Fruit fly (Drosophila melanogaster) whole organism, embryonic: ENCODE data around the gene Nlg4.

Source experiments
- Adf1 ChIP-seq: fragments of 200-800 bp; sonication (Bioruptor generic); IDR thresholded peaks from 2 replicates; pipeline ENCODE4 v1.3.6; 2022; ENCODE audit warnings: missing biosample characterization, missing genetic modification characterization
- CG10366 ChIP-seq: fragments of 200-800 bp; sonication (Bioruptor generic); IDR thresholded peaks from 2 replicates; pipeline ENCODE4 v1.3.6; 2022; ENCODE audit warnings: missing biosample characterization, missing genetic modification characterization
- CG10543 ChIP-seq: fragments of 200-800 bp; sonication (Bioruptor generic); optimal IDR thresholded peaks from 3 replicates; lab custom pipeline; 2017; ENCODE audit warnings: missing biosample characterization, mild to moderate bottlenecking, missing genetic modification characterization, moderate library complexity
- CG11696 ChIP-seq: fragments of 200-800 bp; sonication (Bioruptor generic); IDR thresholded peaks from 2 replicates; pipeline ENCODE4 v1.3.6; 2022; ENCODE audit warnings: missing biosample characterization, missing genetic modification characterization
- CG14441 ChIP-seq: fragments of 200-800 bp; sonication (Bioruptor generic); IDR thresholded peaks from 2 replicates; pipeline ENCODE4 v1.3.6; 2022; ENCODE audit warnings: missing biosample characterization, missing genetic modification characterization
- CG14860 ChIP-seq: fragments of 200-800 bp; sonication (Bioruptor generic); IDR thresholded peaks from 3 replicates; pipeline ENCODE4 v1.3.6; 2022; ENCODE audit warnings: missing biosample characterization, missing genetic modification characterization; ENCODE audit not compliant: partially characterized antibody
- CG15479 ChIP-seq: fragments of 200-800 bp; sonication (Bioruptor generic); optimal IDR thresholded peaks from 3 replicates; lab custom pipeline; 2019; ENCODE audit warnings: missing biosample characterization, mild to moderate bottlenecking, missing genetic modification characterization, moderate library complexity
- CG15514 ChIP-seq: fragments of 200-800 bp; sonication (Bioruptor generic); optimal IDR thresholded peaks from 3 replicates; lab custom pipeline; 2017; ENCODE audit warnings: missing biosample characterization, missing genetic modification characterization, mild to moderate bottlenecking, moderate library complexity, missing genetic modification reagents
- CG2116 ChIP-seq: fragments of 200-800 bp; sonication (Bioruptor generic); optimal IDR thresholded peaks from 3 replicates; lab custom pipeline; 2018; ENCODE audit warnings: missing biosample characterization, mild to moderate bottlenecking, missing genetic modification characterization
- CG2120 ChIP-seq: fragments of 200-800 bp; sonication (Bioruptor generic); optimal IDR thresholded peaks from 3 replicates; lab custom pipeline; 2016; ENCODE audit warnings: missing biosample characterization, missing genetic modification characterization
- CG2199 ChIP-seq: fragments of 200-800 bp; sonication (Bioruptor generic); IDR thresholded peaks from 3 replicates; pipeline ENCODE4 v1.3.6; 2022; ENCODE audit warnings: missing biosample characterization, missing genetic modification characterization
- CG2678 ChIP-seq: fragments of 200-800 bp; sonication (Bioruptor generic); optimal IDR thresholded peaks from 3 replicates; lab custom pipeline; 2019; ENCODE audit warnings: missing biosample characterization, mild to moderate bottlenecking, missing genetic modification characterization, moderate library complexity
- CG30431 ChIP-seq: fragments of 200-800 bp; sonication (Bioruptor generic); optimal IDR thresholded peaks from 2 replicates; lab custom pipeline; 2017; ENCODE audit warnings: missing biosample characterization, missing genetic modification characterization
- CG31365 ChIP-seq: fragments of 200-800 bp; sonication (Bioruptor generic); optimal IDR thresholded peaks from 2 replicates; lab custom pipeline; 2018; ENCODE audit warnings: missing biosample characterization, mild to moderate bottlenecking, missing genetic modification characterization
- CG32772 ChIP-seq: fragments of 200-800 bp; sonication (Bioruptor generic); IDR thresholded peaks from 2 replicates; pipeline ENCODE4 v1.3.6; 2022; ENCODE audit warnings: missing biosample characterization, missing genetic modification characterization
- CG5953 ChIP-seq: fragments of 200-800 bp; sonication (Bioruptor generic); IDR thresholded peaks from 2 replicates; pipeline ENCODE4 v1.3.6; 2022; ENCODE audit warnings: missing biosample characterization, missing genetic modification characterization
- CG6254 ChIP-seq: fragments of 200-800 bp; sonication (Bioruptor generic); optimal IDR thresholded peaks from 3 replicates; lab custom pipeline; 2017; ENCODE audit warnings: mild to moderate bottlenecking, missing biosample characterization, missing genetic modification reagents, missing genetic modification characterization
- CG6791 ChIP-seq: fragments of 200-800 bp; sonication (Bioruptor generic); IDR thresholded peaks from 3 replicates; pipeline ENCODE4 v1.3.6; 2022; ENCODE audit warnings: missing biosample characterization, missing genetic modification characterization; ENCODE audit not compliant: partially characterized antibody
- CG7556 ChIP-seq: fragments of 200-800 bp; sonication (Bioruptor generic); optimal IDR thresholded peaks from 2 replicates; lab custom pipeline; 2017; ENCODE audit warnings: missing biosample characterization, mild to moderate bottlenecking, missing genetic modification characterization
- CG8765 ChIP-seq: fragments of 200-800 bp; sonication (Bioruptor generic); IDR thresholded peaks from 2 replicates; pipeline ENCODE4 v1.3.6; 2022; ENCODE audit warnings: missing biosample characterization, missing genetic modification characterization
- CG8924 ChIP-seq: fragments of 200-800 bp; optimal IDR thresholded peaks from 3 replicates; lab custom pipeline; 2019; ENCODE audit warnings: missing biosample characterization, mild to moderate bottlenecking, missing genetic modification characterization, moderate library complexity
- CG9876 ChIP-seq: fragments of 200-800 bp; sonication (Bioruptor generic); optimal IDR thresholded peaks from 2 replicates; lab custom pipeline; 2016; ENCODE audit warnings: missing biosample characterization, missing genetic modification characterization
- Chrac-16 ChIP-seq: fragments of 200-800 bp; sonication (Bioruptor generic); optimal IDR thresholded peaks from 3 replicates; lab custom pipeline; 2016; ENCODE audit warnings: missing biosample characterization, missing genetic modification characterization
- D ChIP-seq, 2 experiments: fragments of 200-800 bp in 1 of 2; fragments of >200 bp in 1 of 2; sonication (Bioruptor generic) in 1 of 2; optimal IDR thresholded peaks; 2 replicates in 1 of 2; 3 replicates in 1 of 2; lab custom pipeline; 2017; ENCODE audit warnings: mild to moderate bottlenecking in 1 of 2, missing biosample characterization in 1 of 2, missing genetic modification characterization in 1 of 2, missing genetic modification reagents in 1 of 2
- Dll ChIP-seq: fragments of 200-800 bp; sonication (Bioruptor generic); IDR thresholded peaks from 4 replicates; pipeline ENCODE4 v1.3.6; 2022; ENCODE audit warnings: missing biosample characterization, missing genetic modification characterization; ENCODE audit not compliant: partially characterized antibody
- HLHmδ ChIP-seq: fragments of 200-800 bp; sonication (Bioruptor generic); optimal IDR thresholded peaks from 2 replicates; lab custom pipeline; 2018; ENCODE audit warnings: missing biosample characterization, mild to moderate bottlenecking, missing genetic modification characterization, moderate library complexity
- Hsf ChIP-seq: fragments of 200-800 bp; sonication (Bioruptor generic); optimal IDR thresholded peaks from 3 replicates; lab custom pipeline; 2016; ENCODE audit warnings: missing biosample characterization, missing genetic modification characterization
- Pdp1 ChIP-seq, 2 experiments: fragments of 200-800 bp; sonication (Bioruptor generic); optimal IDR thresholded peaks; 3 replicates each; lab custom pipeline; 2016; ENCODE audit warnings: missing biosample characterization in 2 of 2, missing genetic modification characterization in 2 of 2, mild to moderate bottlenecking in 1 of 2, moderate library complexity in 1 of 2
- Ravus ChIP-seq: fragments of 200-800 bp; sonication (Bioruptor generic); IDR thresholded peaks from 2 replicates; pipeline ENCODE4 v1.3.6; 2022; ENCODE audit warnings: missing biosample characterization, missing genetic modification characterization
- Rx ChIP-seq: fragments of 200-800 bp; sonication (Bioruptor generic); IDR thresholded peaks from 2 replicates; pipeline ENCODE4 v1.3.6; 2022; ENCODE audit warnings: missing biosample characterization, missing genetic modification characterization
- Trl ChIP-seq, 3 experiments: fragments of >200 bp in 2 of 3; fragments of 200-800 bp in 1 of 3; sonication (Bioruptor generic) in 1 of 3; optimal IDR thresholded peaks; 2 replicates in 1 of 3; 3 replicates in 2 of 3; lab custom pipeline; 2016 to 2017; ENCODE audit warnings: missing biosample characterization in 1 of 3, missing genetic modification characterization in 1 of 3
- ash1 ChIP-seq: fragments of 200-800 bp; sonication (Bioruptor generic); optimal IDR thresholded peaks from 2 replicates; lab custom pipeline; 2018; ENCODE audit warnings: missing biosample characterization, mild to moderate bottlenecking, missing genetic modification characterization
- bcd ChIP-seq: fragments of 200-800 bp; sonication (Bioruptor generic); optimal IDR thresholded peaks from 2 replicates; lab custom pipeline; 2017; ENCODE audit warnings: missing biosample characterization, mild to moderate bottlenecking, missing genetic modification characterization
- bigmax ChIP-seq: fragments of 200-800 bp; sonication (Bioruptor generic); optimal IDR thresholded peaks from 2 replicates; lab custom pipeline; 2018; ENCODE audit warnings: missing biosample characterization, mild to moderate bottlenecking, missing genetic modification characterization
- cg ChIP-seq: fragments of 200-800 bp; sonication (Bioruptor generic); optimal IDR thresholded peaks from 3 replicates; lab custom pipeline; 2019; ENCODE audit warnings: missing biosample characterization, mild to moderate bottlenecking, missing genetic modification characterization, moderate library complexity
- chif ChIP-seq, 2 experiments: fragments of 200-800 bp; sonication (Bioruptor generic); optimal IDR thresholded peaks; 3 replicates each; lab custom pipeline; 2016; ENCODE audit warnings: missing biosample characterization in 2 of 2, missing genetic modification characterization in 2 of 2
- chinmo ChIP-seq: fragments of 200-800 bp; sonication (Bioruptor generic); IDR thresholded peaks from 4 replicates; pipeline ENCODE4 v1.3.6; 2022; ENCODE audit warnings: missing biosample characterization, missing genetic modification characterization; ENCODE audit not compliant: partially characterized antibody
- ci ChIP-seq: fragments of 200-800 bp; sonication (Bioruptor generic); IDR thresholded peaks from 3 replicates; pipeline ENCODE4 v1.3.6; 2022; ENCODE audit warnings: missing biosample characterization, missing genetic modification characterization
- croc ChIP-seq: fragments of 200-800 bp; sonication (Bioruptor generic); conservative IDR thresholded peaks from 3 replicates; pipeline ENCODE4 v1.3.6; 2022; ENCODE audit warnings: missing biosample characterization, missing genetic modification characterization
- her ChIP-seq: fragments of 200-800 bp; sonication (Bioruptor generic); optimal IDR thresholded peaks from 2 replicates; lab custom pipeline; 2016; ENCODE audit warnings: missing biosample characterization, missing genetic modification characterization
- nom ChIP-seq: fragments of 200-800 bp; sonication (Bioruptor generic); optimal IDR thresholded peaks from 2 replicates; lab custom pipeline; 2017; ENCODE audit warnings: missing biosample characterization, missing genetic modification characterization, mild to moderate bottlenecking, moderate library complexity, missing genetic modification reagents
- phol ChIP-seq: fragments of 200-800 bp; sonication (Bioruptor generic); optimal IDR thresholded peaks from 3 replicates; lab custom pipeline; 2018; ENCODE audit warnings: missing biosample characterization, mild to moderate bottlenecking, missing genetic modification characterization, moderate library complexity
- pros ChIP-seq: fragments of 200-800 bp; sonication (Bioruptor generic); optimal IDR thresholded peaks from 3 replicates; lab custom pipeline; 2019; ENCODE audit warnings: missing biosample characterization, mild to moderate bottlenecking, missing genetic modification characterization, moderate library complexity
- sna ChIP-seq: fragments of 200-800 bp; sonication (Bioruptor generic); IDR thresholded peaks from 2 replicates; pipeline ENCODE4 v1.3.6; 2022; ENCODE audit warnings: missing biosample characterization, missing genetic modification characterization; ENCODE audit not compliant: partially characterized antibody
- sqz ChIP-seq: fragments of 200-800 bp; sonication (Bioruptor generic); optimal IDR thresholded peaks from 3 replicates; lab custom pipeline; 2018; ENCODE audit warnings: missing biosample characterization, mild to moderate bottlenecking, missing genetic modification characterization
- twi ChIP-seq: fragments of 200-800 bp; optimal IDR thresholded peaks from 2 replicates; lab custom pipeline; 2019; ENCODE audit warnings: missing biosample characterization, mild to moderate bottlenecking, missing genetic modification characterization, moderate library complexity
- wor ChIP-seq: fragments of 200-800 bp; sonication (Bioruptor generic); IDR thresholded peaks from 2 replicates; pipeline ENCODE4 v1.3.6; 2022; ENCODE audit warnings: missing biosample characterization, missing genetic modification characterization
- zfh1 ChIP-seq: fragments of 200-800 bp; sonication (Bioruptor generic); IDR thresholded peaks from 3 replicates; pipeline ENCODE4 v1.3.6; 2022; ENCODE audit warnings: missing biosample characterization, missing genetic modification characterization

Nlg4 gene

dm6 chr3R:20292880-20293491 is 88.4 kb downstream of the Nlg4 start:
- no peak for TF ChIP-seq CG32772
- peak; percentile 57; the same call in 1 of the 2 replicates for TF ChIP-seq Adf1 (GFP tag; lab: Robert Waterston, UW)
- TF ChIP-seq CG11696 (GFP tag; lab: Robert Waterston, UW), result no peak
- TF ChIP-seq CG15479 (GFP tag; lab: Kevin White, UChicago), result peak; percentile 94
- TF ChIP-seq phol (tag; lab: Kevin White, UChicago), result peak; percentile 52
- 0 out of 2 replicates have a peak, but pooled peaks have one; percentile 2 for TF ChIP-seq CG8765 (GFP tag; lab: Robert Waterston, UW)
- no peak for TF ChIP-seq Hsf (GFP tag; lab: Kevin White, UChicago)
- peak; percentile 38; the same call in 1 of the 3 replicates for TF ChIP-seq CG2199
- TF ChIP-seq bigmax (GFP tag; lab: Kevin White, UChicago), result no peak
- no peak for TF ChIP-seq ash1 (GFP tag; lab: Kevin White, UChicago)
- TF ChIP-seq CG10543 (GFP tag; lab: Kevin White, UChicago), result no peak
- TF ChIP-seq Trl (optimal IDR thresholded peaks at IDR 0.05; lab: Kevin White, UChicago), result peak; percentile 52 to 88
- no peak for TF ChIP-seq Trl (GFP tag; optimal IDR thresholded peaks at IDR 0.05; lab: Kevin White, UChicago)
- TF ChIP-seq chinmo (GFP tag; lab: Robert Waterston, UW), result 0 out of 4 replicates have a peak, but pooled peaks have one; percentile 71
- peak; percentile 81 for TF ChIP-seq pros (GFP tag; lab: Kevin White, UChicago)
- no peak for TF ChIP-seq wor (GFP tag; lab: Robert Waterston, UW)
- no peak for TF ChIP-seq CG8924
- no peak for TF ChIP-seq zfh1
- no peak for TF ChIP-seq CG2116 (GFP tag; lab: Kevin White, UChicago)
- peak in 1 of 2 experiments; percentile 40 for TF ChIP-seq Pdp1 (GFP tag; optimal IDR thresholded peaks at IDR 0.05; lab: Kevin White, UChicago)
- no peak for TF ChIP-seq CG2120 (GFP tag; lab: Kevin White, UChicago)
- no peak for TF ChIP-seq Chrac-16
- TF ChIP-seq ci (GFP tag; lab: Robert Waterston, UW), result 0 out of 3 replicates have a peak, but pooled peaks have one; percentile 0
- TF ChIP-seq croc (GFP tag; lab: Robert Waterston, UW), result 0 out of 3 replicates have a peak, but pooled peaks have one; percentile 2
- no peak for TF ChIP-seq CG6791 (GFP tag; lab: Robert Waterston, UW)
- no peak for TF ChIP-seq CG14441 (GFP tag; lab: Robert Waterston, UW)
- no peak for TF ChIP-seq CG9876
- TF ChIP-seq nom (GFP tag; lab: Kevin White, UChicago), result peak; percentile 66
- TF ChIP-seq twi, result no peak
- TF ChIP-seq Dll (GFP tag; lab: Robert Waterston, UW), result peak; percentile 26; the same call in 1 of the 4 replicates
- TF ChIP-seq HLHmδ (GFP tag; lab: Kevin White, UChicago), result peak; percentile 38
- no peak for TF ChIP-seq sna
- 0 out of 3 replicates have a peak, but pooled peaks have one; percentile 9 for TF ChIP-seq CG14860 (GFP tag; lab: Robert Waterston, UW)
- no peak for TF ChIP-seq CG5953
- TF ChIP-seq bcd (GFP tag; lab: Kevin White, UChicago), result no peak
- TF ChIP-seq CG31365 (tag; lab: Kevin White, UChicago), result no peak
- peak; percentile 76 for TF ChIP-seq cg
- TF ChIP-seq CG2678 (tag; lab: Kevin White, UChicago), result no peak
- no peak for TF ChIP-seq CG10366 (GFP tag; lab: Robert Waterston, UW)
- TF ChIP-seq sqz, result peak; percentile 94
- no peak for TF ChIP-seq Rx (GFP tag; lab: Robert Waterston, UW)
- no peak for TF ChIP-seq CG30431 (GFP tag; lab: Kevin White, UChicago)
- no peak for TF ChIP-seq chif (GFP tag; optimal IDR thresholded peaks at IDR 0.05; lab: Kevin White, UChicago)
- TF ChIP-seq D (optimal IDR thresholded peaks at IDR 0.05; lab: Kevin White, UChicago), result peak; percentile 85
- no peak for TF ChIP-seq D (GFP tag; optimal IDR thresholded peaks at IDR 0.05; lab: Kevin White, UChicago)
- TF ChIP-seq CG6254, result no peak
- no peak for TF ChIP-seq her (GFP tag; lab: Kevin White, UChicago)
- TF ChIP-seq CG7556 (GFP tag; lab: Kevin White, UChicago), result no peak
- TF ChIP-seq CG15514 (GFP tag; lab: Kevin White, UChicago), result no peak
- TF ChIP-seq Ravus, result no peak
